Worm (Caenorhabditis elegans) whole organism, L1 larva: ENCODE data around the gene nhr-97.

ENCODE experiments used
- F16B12.6 ChIP-seq: fragments of 150-350 bp; optimal IDR thresholded peaks from 2 replicates; lab custom pipeline; 2014; ENCODE audit warnings: missing biosample characterization, missing genetic modification characterization
- alr-1 ChIP-seq: fragments of 200-800 bp; sonication (Bioruptor generic); optimal IDR thresholded peaks from 2 replicates; lab custom pipeline; 2018; ENCODE audit warnings: borderline replicate concordance, mild to moderate bottlenecking, missing genetic modification characterization, missing compliant biosample characterization
- ceh-63 ChIP-seq: fragments of 200-800 bp; sonication (Bioruptor generic); optimal IDR thresholded peaks from 2 replicates; lab custom pipeline; 2018; ENCODE audit warnings: mild to moderate bottlenecking, missing genetic modification characterization, missing compliant biosample characterization
- ceh-90 ChIP-seq: sonication (generic microtip); optimal IDR thresholded peaks from 2 replicates; lab custom pipeline; 2016; ENCODE audit warnings: missing genetic modification characterization, missing compliant biosample characterization
- ces-1 ChIP-seq: fragments of 150-350 bp; optimal IDR thresholded peaks from 2 replicates; lab custom pipeline; 2014; ENCODE audit warnings: missing biosample characterization, missing genetic modification reagents, missing genetic modification characterization
- dsc-1 ChIP-seq: sonication (generic microtip); optimal IDR thresholded peaks from 2 replicates; lab custom pipeline; 2016; ENCODE audit warnings: mild to moderate bottlenecking, missing genetic modification characterization, missing compliant biosample characterization
- egl-13 ChIP-seq: sonication (generic microtip); optimal IDR thresholded peaks from 2 replicates; lab custom pipeline; 2016; ENCODE audit warnings: missing genotype, missing genetic modification reagents, missing genetic modification characterization, missing compliant biosample characterization
- egl-27 ChIP-seq, 2 experiments: fragments of 150-350 bp in 1 of 2; sonication (generic microtip); optimal IDR thresholded peaks; 3 replicates each; lab custom pipeline; 2017 to 2018; ENCODE audit warnings: missing biosample characterization in 2 of 2, missing genetic modification characterization in 2 of 2, missing genetic modification reagents in 2 of 2
- fkh-10 ChIP-seq: sonication (generic microtip); optimal IDR thresholded peaks from 2 replicates; lab custom pipeline; 2017; ENCODE audit warnings: missing biosample characterization, missing genetic modification reagents, missing genetic modification characterization
- fkh-4 ChIP-seq: sonication (generic microtip); optimal IDR thresholded peaks from 2 replicates; lab custom pipeline; 2016; ENCODE audit warnings: missing compliant biosample characterization, missing genetic modification characterization, borderline replicate concordance
- hlh-17 ChIP-seq: fragments of 200-800 bp; sonication (Bioruptor generic); optimal IDR thresholded peaks from 2 replicates; lab custom pipeline; 2018; ENCODE audit warnings: missing genetic modification characterization, mild to moderate bottlenecking, missing compliant biosample characterization, moderate library complexity, borderline replicate concordance
- hlh-4 ChIP-seq: sonication (generic microtip); optimal IDR thresholded peaks from 2 replicates; lab custom pipeline; 2016; ENCODE audit warnings: mild to moderate bottlenecking, missing genetic modification characterization, missing compliant biosample characterization
- irx-1 ChIP-seq: sonication (generic microtip); optimal IDR thresholded peaks from 2 replicates; lab custom pipeline; 2016; ENCODE audit warnings: missing genetic modification characterization, missing compliant biosample characterization
- isw-1 ChIP-seq: fragments of 200-800 bp; sonication (Bioruptor generic); IDR thresholded peaks from 2 replicates; pipeline ENCODE4 v1.3.6; 2022; ENCODE audit warnings: missing genetic modification characterization, missing compliant biosample characterization
- jun-1 ChIP-seq: fragments of 150-350 bp; optimal IDR thresholded peaks from 2 replicates; lab custom pipeline; 2014; ENCODE audit warnings: missing biosample characterization, missing genetic modification reagents, missing genetic modification characterization
- lin-14 ChIP-seq: fragments of 200-800 bp; sonication (Bioruptor generic); optimal IDR thresholded peaks from 2 replicates; lab custom pipeline; 2018; ENCODE audit warnings: mild to moderate bottlenecking, missing genetic modification characterization, moderate library complexity, missing compliant biosample characterization
- lin-15B ChIP-seq: fragments of 150-350 bp; sonication (generic microtip); optimal IDR thresholded peaks from 3 replicates; lab custom pipeline; 2014; ENCODE audit warnings: missing biosample characterization, missing genetic modification characterization
- lin-35 ChIP-seq, 2 experiments: fragments of 150-350 bp; optimal IDR thresholded peaks; 2 replicates each; lab custom pipeline; 2014; ENCODE audit warnings: missing biosample characterization in 2 of 2, missing genetic modification characterization in 2 of 2, missing genetic modification reagents in 2 of 2
- lin-39 ChIP-seq: fragments of 150-350 bp; optimal IDR thresholded peaks from 2 replicates; lab custom pipeline; 2014; ENCODE audit warnings: missing biosample characterization, missing genetic modification reagents, missing genetic modification characterization
- lsy-2 ChIP-seq, 2 experiments: fragments of 150-350 bp; optimal IDR thresholded peaks; 2 replicates each; lab custom pipeline; 2014; ENCODE audit warnings: missing biosample characterization in 2 of 2, missing genetic modification characterization in 2 of 2
- mef-2 ChIP-seq: fragments of 150-350 bp; optimal IDR thresholded peaks from 2 replicates; lab custom pipeline; 2014; ENCODE audit warnings: missing biosample characterization, missing genetic modification characterization
- nhr-11 ChIP-seq: fragments of 150-350 bp; optimal IDR thresholded peaks from 2 replicates; lab custom pipeline; 2014; ENCODE audit warnings: missing biosample characterization, missing genetic modification characterization
- nhr-19 ChIP-seq: fragments of 200-800 bp; sonication (Bioruptor generic); conservative IDR thresholded peaks from 2 replicates; pipeline ENCODE4 v1.3.6; 2022; ENCODE audit warnings: missing genetic modification characterization, missing compliant biosample characterization
- nhr-20 ChIP-seq: sonication (generic microtip); optimal IDR thresholded peaks from 2 replicates; lab custom pipeline; 2016; ENCODE audit warnings: mild to moderate bottlenecking, missing genetic modification characterization, missing compliant biosample characterization
- nhr-237 ChIP-seq: fragments of 150-350 bp; optimal IDR thresholded peaks from 2 replicates; lab custom pipeline; 2014; ENCODE audit warnings: missing biosample characterization, missing genetic modification characterization
- nhr-28 ChIP-seq: fragments of 150-350 bp; optimal IDR thresholded peaks from 2 replicates; lab custom pipeline; 2014; ENCODE audit warnings: missing biosample characterization, missing genetic modification characterization
- nhr-71 ChIP-seq: sonication (generic microtip); optimal IDR thresholded peaks from 2 replicates; lab custom pipeline; 2016; ENCODE audit warnings: mild to moderate bottlenecking, missing genetic modification characterization, moderate library complexity, missing compliant biosample characterization
- nhr-77 ChIP-seq: fragments of 150-350 bp; optimal IDR thresholded peaks from 2 replicates; lab custom pipeline; 2014; ENCODE audit warnings: missing biosample characterization, missing genetic modification characterization
- pag-3 ChIP-seq: sonication (generic microtip); optimal IDR thresholded peaks from 2 replicates; lab custom pipeline; 2017; ENCODE audit warnings: missing genetic modification characterization, mild to moderate bottlenecking, missing compliant biosample characterization, antibody characterized with exemption, borderline replicate concordance; ENCODE audit not compliant: insufficient read depth
- pax-3 ChIP-seq: fragments of 200-800 bp; sonication (Bioruptor generic); optimal IDR thresholded peaks from 2 replicates; lab custom pipeline; 2018; ENCODE audit warnings: mild to moderate bottlenecking, missing genetic modification characterization, moderate library complexity, missing compliant biosample characterization
- pqm-1 ChIP-seq: sonication (generic microtip); optimal IDR thresholded peaks from 3 replicates; lab custom pipeline; 2017; ENCODE audit warnings: missing biosample characterization, missing genetic modification characterization
- skn-1 ChIP-seq: fragments of 150-350 bp; optimal IDR thresholded peaks from 2 replicates; lab custom pipeline; 2014; ENCODE audit warnings: missing biosample characterization, missing genetic modification characterization
- sox-4 ChIP-seq: sonication (generic microtip); optimal IDR thresholded peaks from 2 replicates; lab custom pipeline; 2016; ENCODE audit warnings: missing genetic modification characterization, missing compliant biosample characterization
- sptf-1 ChIP-seq: fragments of 150-350 bp; optimal IDR thresholded peaks from 2 replicates; lab custom pipeline; 2014; ENCODE audit warnings: missing biosample characterization, missing genetic modification characterization
- sup-37 ChIP-seq: fragments of 200-800 bp; sonication (Bioruptor generic); optimal IDR thresholded peaks from 2 replicates; lab custom pipeline; 2018; ENCODE audit warnings: mild to moderate bottlenecking, missing genetic modification characterization, missing compliant biosample characterization
- tbx-2 ChIP-seq: sonication (generic microtip); optimal IDR thresholded peaks from 2 replicates; lab custom pipeline; 2016; ENCODE audit warnings: missing genetic modification characterization, missing compliant biosample characterization
- tlp-1 ChIP-seq: fragments of 150-350 bp; optimal IDR thresholded peaks from 2 replicates; lab custom pipeline; 2014; ENCODE audit warnings: missing biosample characterization, missing genetic modification characterization
- unc-130 ChIP-seq: fragments of 150-350 bp; optimal IDR thresholded peaks from 2 replicates; lab custom pipeline; 2017; ENCODE audit warnings: missing biosample characterization, missing genetic modification characterization, inconsistent platforms
- unc-62 ChIP-seq: fragments of 150-350 bp; optimal IDR thresholded peaks from 2 replicates; lab custom pipeline; 2014; ENCODE audit warnings: missing biosample characterization, missing genetic modification reagents, missing genetic modification characterization
- unc-86 ChIP-seq: sonication (generic microtip); optimal IDR thresholded peaks from 2 replicates; lab custom pipeline; 2016; ENCODE audit warnings: missing genetic modification characterization, missing compliant biosample characterization
- unc-98 ChIP-seq: fragments of 200-800 bp; sonication (Bioruptor generic); IDR thresholded peaks from 2 replicates; pipeline ENCODE4 v1.3.6; 2022; ENCODE audit warnings: missing genetic modification characterization, missing compliant biosample characterization
- xbp-1 ChIP-seq: sonication (generic microtip); optimal IDR thresholded peaks from 2 replicates; lab custom pipeline; 2016; ENCODE audit warnings: missing genetic modification characterization, missing compliant biosample characterization
- ztf-11 ChIP-seq, 2 experiments: sonication (generic microtip); optimal IDR thresholded peaks; 2 replicates each; lab custom pipeline; 2016 to 2017; ENCODE audit warnings: missing genetic modification characterization in 2 of 2, missing biosample characterization in 1 of 2, missing compliant biosample characterization in 1 of 2
- ztf-4 ChIP-seq: fragments of 150-350 bp; optimal IDR thresholded peaks from 2 replicates; lab custom pipeline; 2014; ENCODE audit warnings: missing biosample characterization, missing genetic modification characterization

The nhr-97 gene

DNA sequence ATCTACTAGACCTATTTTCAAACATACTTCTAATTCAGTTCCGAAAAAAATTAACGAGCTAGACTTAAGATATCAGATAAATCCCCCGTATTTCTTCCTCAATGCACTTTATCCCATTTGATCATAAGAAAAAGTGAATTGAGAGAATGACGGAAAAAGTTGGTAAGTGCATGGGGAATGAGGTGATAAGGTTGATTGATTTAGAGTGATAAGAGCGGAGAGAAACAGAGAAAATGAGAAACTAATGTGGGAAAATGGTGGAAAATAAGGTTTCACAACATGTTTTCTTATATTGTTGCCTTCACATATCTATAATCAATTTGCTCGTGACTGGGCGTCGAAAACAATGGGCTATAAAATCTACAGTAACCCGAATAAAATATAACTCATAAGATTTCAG, 21.7 kb upstream of the nhr-97 start (continued):
- TF ChIP-seq alr-1: no peak
- TF ChIP-seq sox-4: no peak
- TF ChIP-seq sup-37 (GFP tag; lab: Kevin White, UChicago): no peak
- no peak for TF ChIP-seq unc-62 (GFP tag; lab: Kevin White, UChicago)
- no peak for TF ChIP-seq isw-1 (GFP tag; lab: Robert Waterston, UW)
- TF ChIP-seq tlp-1 (tag; lab: Kevin White, UChicago): no peak
- no peak for TF ChIP-seq ceh-90
- no peak for TF ChIP-seq nhr-28 (tag; lab: Kevin White, UChicago)
- TF ChIP-seq nhr-20: peak; percentile 52
- peak; percentile 53 for TF ChIP-seq dsc-1 (tag; lab: Kevin White, UChicago)
- peak; percentile 27 to 35 for TF ChIP-seq lsy-2 (tag; optimal IDR thresholded peaks at IDR 0.05; lab: Kevin White, UChicago)
- no peak for TF ChIP-seq egl-27 (tag; optimal IDR thresholded peaks at IDR 0.05; lab: Kevin White, UChicago)
- TF ChIP-seq ztf-4: no peak
- TF ChIP-seq lin-14 (GFP tag; lab: Kevin White, UChicago): peak; percentile 66
- no peak for TF ChIP-seq ces-1 (GFP tag; lab: Kevin White, UChicago)
- TF ChIP-seq unc-98: no peak
- TF ChIP-seq jun-1 (tag; lab: Kevin White, UChicago): no peak
- TF ChIP-seq egl-13 (tag; lab: Kevin White, UChicago): no peak
- no peak for TF ChIP-seq tbx-2 (tag; lab: Kevin White, UChicago)
- TF ChIP-seq fkh-10: no peak
- TF ChIP-seq nhr-71 (tag; lab: Kevin White, UChicago): peak; percentile 63
- TF ChIP-seq nhr-11 (tag; lab: Kevin White, UChicago): no peak
- no peak for TF ChIP-seq irx-1
- no peak for TF ChIP-seq ceh-63 (GFP tag; lab: Kevin White, UChicago)
- TF ChIP-seq hlh-17 (GFP tag; lab: Kevin White, UChicago): no peak
- TF ChIP-seq nhr-77: no peak
- no peak for TF ChIP-seq mef-2
- no peak for TF ChIP-seq unc-86 (tag; lab: Kevin White, UChicago)
- no peak for TF ChIP-seq sptf-1 (tag; lab: Kevin White, UChicago)
- TF ChIP-seq ztf-11 (tag; optimal IDR thresholded peaks at IDR 0.05; lab: Kevin White, UChicago): no peak
- no peak for TF ChIP-seq pag-3 (tag; lab: Kevin White, UChicago)
- TF ChIP-seq nhr-19 (GFP tag; lab: Robert Waterston, UW): peak; percentile 37; the same call in 1 of the 2 replicates
- no peak for TF ChIP-seq skn-1 (tag; lab: Kevin White, UChicago)
- peak; percentile 7 for TF ChIP-seq pqm-1 (tag; lab: Kevin White, UChicago)
- TF ChIP-seq lin-39 (tag; lab: Kevin White, UChicago): no peak
- TF ChIP-seq lin-35 (GFP tag; optimal IDR thresholded peaks at IDR 0.05; lab: Kevin White, UChicago): peak in 1 of 2 experiments; percentile 39
- no peak for TF ChIP-seq lin-15B (tag; lab: Kevin White, UChicago)
- TF ChIP-seq nhr-237 (tag; lab: Kevin White, UChicago): no peak
- TF ChIP-seq F16B12.6 (tag; lab: Kevin White, UChicago): no peak
- TF ChIP-seq fkh-4 (tag; lab: Kevin White, UChicago): no peak
- TF ChIP-seq hlh-4 (tag; lab: Kevin White, UChicago): no peak
- no peak for TF ChIP-seq xbp-1
- TF ChIP-seq pax-3: no peak
- TF ChIP-seq unc-130 (tag; lab: Kevin White, UChicago): no peak
- TF ChIP-seq, all 84 proteins: peak for 16
